Worm (Caenorhabditis elegans) whole organism, L1 larva: ENCODE measurements around the gene cyn-10.

ENCODE experiments used
- C16A3.4 ChIP-seq: fragments of 150-350 bp; optimal IDR thresholded peaks from 2 replicates; lab custom pipeline; 2014; ENCODE audit warnings: missing biosample characterization, missing genetic modification characterization
- C34B4.2 ChIP-seq: sonication (generic microtip); optimal IDR thresholded peaks from 2 replicates; lab custom pipeline; 2017; ENCODE audit warnings: mild to moderate bottlenecking, missing genetic modification characterization, missing compliant biosample characterization
- Y116A8C.19 ChIP-seq: sonication (generic microtip); optimal IDR thresholded peaks from 2 replicates; lab custom pipeline; 2016; ENCODE audit warnings: missing compliant biosample characterization, missing genetic modification characterization, borderline replicate concordance
- aha-1 ChIP-seq: fragments of 150-350 bp; optimal IDR thresholded peaks from 2 replicates; lab custom pipeline; 2014; ENCODE audit warnings: missing biosample characterization, missing genetic modification characterization
- alr-1 ChIP-seq: fragments of 200-800 bp; sonication (Bioruptor generic); optimal IDR thresholded peaks from 2 replicates; lab custom pipeline; 2018; ENCODE audit warnings: borderline replicate concordance, mild to moderate bottlenecking, missing genetic modification characterization, missing compliant biosample characterization
- aly-2 ChIP-seq: fragments of 150-350 bp; optimal IDR thresholded peaks from 2 replicates; lab custom pipeline; 2014; ENCODE audit warnings: missing biosample characterization, missing genetic modification characterization
- ama-1 ChIP-seq: fragments of 150-350 bp; optimal IDR thresholded peaks from 2 replicates; lab custom pipeline; 2014
- ceh-63 ChIP-seq: fragments of 200-800 bp; sonication (Bioruptor generic); optimal IDR thresholded peaks from 2 replicates; lab custom pipeline; 2018; ENCODE audit warnings: mild to moderate bottlenecking, missing genetic modification characterization, missing compliant biosample characterization
- ceh-82 ChIP-seq, 3 experiments: fragments of 150-350 bp in 1 of 3; sonication (generic microtip) in 2 of 3; optimal IDR thresholded peaks; 2 replicates each; lab custom pipeline; 2014 to 2017; ENCODE audit warnings: missing biosample characterization in 3 of 3, missing genetic modification characterization in 3 of 3
- ces-1 ChIP-seq: fragments of 150-350 bp; optimal IDR thresholded peaks from 2 replicates; lab custom pipeline; 2014; ENCODE audit warnings: missing biosample characterization, missing genetic modification reagents, missing genetic modification characterization
- dpl-1 ChIP-seq, 3 experiments: fragments of 150-350 bp in 2 of 3; sonication (generic microtip) in 1 of 3; optimal IDR thresholded peaks; 2 replicates each; lab custom pipeline; 2014 to 2017; ENCODE audit warnings: missing biosample characterization in 3 of 3, missing genetic modification characterization in 3 of 3, missing genetic modification reagents in 3 of 3
- dsc-1 ChIP-seq: sonication (generic microtip); optimal IDR thresholded peaks from 2 replicates; lab custom pipeline; 2016; ENCODE audit warnings: mild to moderate bottlenecking, missing genetic modification characterization, missing compliant biosample characterization
- efl-1 ChIP-seq, 4 experiments: fragments of 150-350 bp; optimal IDR thresholded peaks in 3 of 4; peaks in 1 of 4; 1 replicate in 1 of 4; 2 replicates in 3 of 4; lab custom pipeline; 2014; ENCODE audit warnings: missing biosample characterization in 2 of 4, missing genetic modification characterization in 2 of 4, missing genetic modification reagents in 2 of 4
- egl-27 ChIP-seq, 2 experiments: fragments of 150-350 bp in 1 of 2; sonication (generic microtip); optimal IDR thresholded peaks; 3 replicates each; lab custom pipeline; 2017 to 2018; ENCODE audit warnings: missing biosample characterization in 2 of 2, missing genetic modification characterization in 2 of 2, missing genetic modification reagents in 2 of 2
- elt-2 ChIP-seq: sonication (generic microtip); optimal IDR thresholded peaks from 2 replicates; lab custom pipeline; 2016; ENCODE audit warnings: missing genetic modification characterization, mild to moderate bottlenecking, inconsistent platforms, missing compliant biosample characterization, missing genetic modification reagents
- elt-3 ChIP-seq, 6 experiments: fragments of 150-350 bp in 1 of 6; sonication (generic microtip); optimal IDR thresholded peaks; 2 replicates each; lab custom pipeline; 2017 to 2018; ENCODE audit warnings: missing biosample characterization in 6 of 6, missing genetic modification characterization in 6 of 6, inconsistent platforms in 1 of 6
- ets-5 ChIP-seq: fragments of 200-800 bp; sonication (Bioruptor generic); IDR thresholded peaks from 2 replicates; pipeline ENCODE4 v1.3.6; 2022; ENCODE audit warnings: missing genetic modification characterization, missing compliant biosample characterization
- fkh-10 ChIP-seq: sonication (generic microtip); optimal IDR thresholded peaks from 2 replicates; lab custom pipeline; 2017; ENCODE audit warnings: missing biosample characterization, missing genetic modification reagents, missing genetic modification characterization
- fkh-8 ChIP-seq: sonication (generic microtip); optimal IDR thresholded peaks from 2 replicates; lab custom pipeline; 2016; ENCODE audit warnings: mild to moderate bottlenecking, missing genetic modification characterization, missing compliant biosample characterization
- grh-1 ChIP-seq: fragments of 200-800 bp; sonication (Bioruptor generic); IDR thresholded peaks from 2 replicates; pipeline ENCODE4 v1.3.6; 2022; ENCODE audit warnings: missing genetic modification reagents, missing genetic modification characterization, missing compliant biosample characterization
- hlh-17 ChIP-seq: fragments of 200-800 bp; sonication (Bioruptor generic); optimal IDR thresholded peaks from 2 replicates; lab custom pipeline; 2018; ENCODE audit warnings: missing genetic modification characterization, mild to moderate bottlenecking, missing compliant biosample characterization, moderate library complexity, borderline replicate concordance
- hpl-2 ChIP-seq: fragments of 150-350 bp; optimal IDR thresholded peaks from 2 replicates; lab custom pipeline; 2014; ENCODE audit warnings: missing biosample characterization, missing genetic modification reagents, missing genetic modification characterization
- irx-1 ChIP-seq: sonication (generic microtip); optimal IDR thresholded peaks from 2 replicates; lab custom pipeline; 2016; ENCODE audit warnings: missing genetic modification characterization, missing compliant biosample characterization
- jun-1 ChIP-seq: fragments of 150-350 bp; optimal IDR thresholded peaks from 2 replicates; lab custom pipeline; 2014; ENCODE audit warnings: missing biosample characterization, missing genetic modification reagents, missing genetic modification characterization
- lin-13 ChIP-seq: fragments of 150-350 bp; optimal IDR thresholded peaks from 2 replicates; lab custom pipeline; 2014; ENCODE audit warnings: missing biosample characterization, missing genetic modification reagents, missing genetic modification characterization
- lin-35 ChIP-seq, 2 experiments: fragments of 150-350 bp; optimal IDR thresholded peaks; 2 replicates each; lab custom pipeline; 2014; ENCODE audit warnings: missing biosample characterization in 2 of 2, missing genetic modification characterization in 2 of 2, missing genetic modification reagents in 2 of 2
- lsy-2 ChIP-seq, 2 experiments: fragments of 150-350 bp; optimal IDR thresholded peaks; 2 replicates each; lab custom pipeline; 2014; ENCODE audit warnings: missing biosample characterization in 2 of 2, missing genetic modification characterization in 2 of 2
- mab-9 ChIP-seq: fragments of 200-800 bp; sonication (Bioruptor generic); IDR thresholded peaks from 2 replicates; pipeline ENCODE4 v1.3.6; 2022; ENCODE audit warnings: missing genetic modification reagents, missing genetic modification characterization, missing compliant biosample characterization
- mdl-1 ChIP-seq, 2 experiments: fragments of 150-350 bp; optimal IDR thresholded peaks; 2 replicates each; lab custom pipeline; 2014 to 2017; ENCODE audit warnings: missing biosample characterization in 2 of 2, missing genetic modification characterization in 2 of 2, inconsistent platforms in 1 of 2
- mep-1 ChIP-seq: fragments of 150-350 bp; optimal IDR thresholded peaks from 2 replicates; lab custom pipeline; 2014; ENCODE audit warnings: missing biosample characterization, missing genetic modification characterization
- nhr-19 ChIP-seq: fragments of 200-800 bp; sonication (Bioruptor generic); conservative IDR thresholded peaks from 2 replicates; pipeline ENCODE4 v1.3.6; 2022; ENCODE audit warnings: missing genetic modification characterization, missing compliant biosample characterization
- nhr-28 ChIP-seq: fragments of 150-350 bp; optimal IDR thresholded peaks from 2 replicates; lab custom pipeline; 2014; ENCODE audit warnings: missing biosample characterization, missing genetic modification characterization
- nhr-47 ChIP-seq: sonication (generic microtip); optimal IDR thresholded peaks from 2 replicates; lab custom pipeline; 2016; ENCODE audit warnings: mild to moderate bottlenecking, missing genetic modification characterization, moderate library complexity, missing compliant biosample characterization
- nhr-76 ChIP-seq: sonication (generic microtip); optimal IDR thresholded peaks from 2 replicates; lab custom pipeline; 2017; ENCODE audit warnings: missing biosample characterization, missing genetic modification characterization
- nhr-84 ChIP-seq: sonication (generic microtip); optimal IDR thresholded peaks from 2 replicates; lab custom pipeline; 2017; ENCODE audit warnings: missing biosample characterization, missing genetic modification characterization
- nhr-85 ChIP-seq: sonication (generic microtip); peaks from one replicate; lab custom pipeline; 2016; ENCODE audit warnings: missing genetic modification characterization, inconsistent platforms, missing compliant biosample characterization
- nhr-90 ChIP-seq: sonication (generic microtip); optimal IDR thresholded peaks from 2 replicates; lab custom pipeline; 2016; ENCODE audit warnings: mild to moderate bottlenecking, missing genetic modification characterization, missing compliant biosample characterization; ENCODE audit not compliant: poor library complexity
- pqm-1 ChIP-seq: sonication (generic microtip); optimal IDR thresholded peaks from 3 replicates; lab custom pipeline; 2017; ENCODE audit warnings: missing biosample characterization, missing genetic modification characterization
- skn-1 ChIP-seq: fragments of 150-350 bp; optimal IDR thresholded peaks from 2 replicates; lab custom pipeline; 2014; ENCODE audit warnings: missing biosample characterization, missing genetic modification characterization
- sptf-1 ChIP-seq: fragments of 150-350 bp; optimal IDR thresholded peaks from 2 replicates; lab custom pipeline; 2014; ENCODE audit warnings: missing biosample characterization, missing genetic modification characterization
- sup-37 ChIP-seq: fragments of 200-800 bp; sonication (Bioruptor generic); optimal IDR thresholded peaks from 2 replicates; lab custom pipeline; 2018; ENCODE audit warnings: mild to moderate bottlenecking, missing genetic modification characterization, missing compliant biosample characterization
- swsn-7 ChIP-seq: sonication (generic microtip); optimal IDR thresholded peaks from 2 replicates; lab custom pipeline; 2016; ENCODE audit warnings: missing genetic modification characterization, missing compliant biosample characterization
- tlp-1 ChIP-seq: fragments of 150-350 bp; optimal IDR thresholded peaks from 2 replicates; lab custom pipeline; 2014; ENCODE audit warnings: missing biosample characterization, missing genetic modification characterization
- unc-130 ChIP-seq: fragments of 150-350 bp; optimal IDR thresholded peaks from 2 replicates; lab custom pipeline; 2017; ENCODE audit warnings: missing biosample characterization, missing genetic modification characterization, inconsistent platforms
- unc-86 ChIP-seq: sonication (generic microtip); optimal IDR thresholded peaks from 2 replicates; lab custom pipeline; 2016; ENCODE audit warnings: missing genetic modification characterization, missing compliant biosample characterization
- unc-98 ChIP-seq: fragments of 200-800 bp; sonication (Bioruptor generic); IDR thresholded peaks from 2 replicates; pipeline ENCODE4 v1.3.6; 2022; ENCODE audit warnings: missing genetic modification characterization, missing compliant biosample characterization
- vab-15 ChIP-seq: sonication (generic microtip); optimal IDR thresholded peaks from 2 replicates; lab custom pipeline; 2017; ENCODE audit warnings: missing genotype, mild to moderate bottlenecking, missing genetic modification characterization, missing compliant biosample characterization
- zag-1 ChIP-seq: fragments of 150-350 bp; optimal IDR thresholded peaks from 2 replicates; lab custom pipeline; 2014; ENCODE audit warnings: missing biosample characterization, missing genetic modification characterization
- zip-4 ChIP-seq: fragments of 200-800 bp; sonication (Bioruptor generic); optimal IDR thresholded peaks from 2 replicates; lab custom pipeline; 2018; ENCODE audit warnings: mild to moderate bottlenecking, missing genetic modification characterization, moderate library complexity, missing compliant biosample characterization
- ztf-11 ChIP-seq, 2 experiments: sonication (generic microtip); optimal IDR thresholded peaks; 2 replicates each; lab custom pipeline; 2016 to 2017; ENCODE audit warnings: missing genetic modification characterization in 2 of 2, missing biosample characterization in 1 of 2, missing compliant biosample characterization in 1 of 2
- ztf-4 ChIP-seq: fragments of 150-350 bp; optimal IDR thresholded peaks from 2 replicates; lab custom pipeline; 2014; ENCODE audit warnings: missing biosample characterization, missing genetic modification characterization

cyn-10 gene

DNA sequence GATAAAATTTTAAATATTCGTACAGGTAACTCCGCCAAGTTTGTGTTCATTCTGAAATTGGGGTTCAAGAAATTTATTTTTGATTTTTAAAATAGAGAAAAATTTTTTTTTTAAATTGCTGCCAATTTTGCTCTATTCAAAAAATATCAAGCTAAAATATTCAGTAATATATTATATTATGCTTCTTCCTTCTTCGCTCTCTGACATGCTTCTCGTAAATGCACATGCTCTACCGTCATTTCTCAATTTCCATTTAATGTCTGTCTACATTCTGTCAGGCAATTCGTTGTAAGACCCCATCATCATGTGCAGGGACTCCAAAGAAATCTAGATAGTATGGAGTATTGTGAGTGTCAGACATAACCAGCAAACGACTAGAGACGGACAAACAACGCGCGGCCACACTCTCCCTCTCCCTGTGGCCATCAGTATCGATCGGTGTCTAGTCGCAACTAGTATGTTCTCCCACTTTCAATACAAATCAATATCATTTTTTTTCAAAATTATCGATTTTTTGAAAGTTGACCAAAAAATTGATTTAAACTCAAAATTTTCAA lies 38.2 kb upstream of the cyn-10 start, which contains the start of the genes malt-1 and ceh-38:
Gene malt-1 (minus strand): TSS at position 51 of the 557 bp plus-strand sequence.
Gene ceh-38 (plus strand): TSS at position 277 of the 557 bp plus-strand sequence.
- TF ChIP-seq aly-2 (peak; percentile 71), nhr-19 (GFP tag; lab: Robert Waterston, UW) (peak; percentile 92), irx-1 (tag; lab: Kevin White, UChicago) (peak; percentile 93), nhr-47 (tag; lab: Kevin White, UChicago) (peak; percentile 96), dsc-1 (tag; lab: Kevin White, UChicago) (peak; percentile 92), zip-4 (GFP tag; lab: Kevin White, UChicago) (peak; percentile 66), elt-2 (tag; lab: Kevin White, UChicago) (peak; percentile 86), unc-98 (GFP tag; lab: Robert Waterston, UW) (0 out of 2 replicates have a peak, but pooled peaks have one; percentile 4), ceh-82 (tag; optimal IDR thresholded peaks at IDR 0.05; lab: Kevin White, UChicago) (peak; percentile 81 to 94 (median 84)), unc-86 (tag; lab: Kevin White, UChicago) (peak; percentile 97), nhr-28 (no peak), ztf-4 (tag; lab: Kevin White, UChicago) (peak; percentile 94), C16A3.4 (peak; percentile 97), ceh-63 (peak; percentile 84), mab-9 (peak; percentile 80), grh-1 (GFP tag; lab: Robert Waterston, UW) (peak; percentile 76), dpl-1 (GFP tag; optimal IDR thresholded peaks at IDR 0.05; lab: Kevin White, UChicago) (peak; percentile 76 to 85 (median 84)), nhr-90 (peak; percentile 89), hlh-17 (no peak), efl-1 (optimal IDR thresholded peaks at IDR 0.05; lab: Kevin White, UChicago) (peak; percentile 90 to 94), efl-1 (GFP tag; optimal IDR thresholded peaks at IDR 0.05 in 1 of 2; lab: Kevin White, UChicago) (peak; percentile 77 to 98), vab-15 (peak; percentile 78), nhr-84 (tag; lab: Kevin White, UChicago) (no peak), skn-1 (tag; lab: Kevin White, UChicago) (peak; percentile 93), unc-130 (tag; lab: Kevin White, UChicago) (peak; percentile 32), pqm-1 (tag; lab: Kevin White, UChicago) (no peak), ama-1 (peak; percentile 81), ets-5 (GFP tag; lab: Robert Waterston, UW) (no peak), ztf-11 (tag; optimal IDR thresholded peaks at IDR 0.05; lab: Kevin White, UChicago) (peak in 1 of 2 experiments; percentile 87), alr-1 (tag; lab: Kevin White, UChicago) (no peak), jun-1 (peak; percentile 92), C34B4.2 (tag; lab: Kevin White, UChicago) (no peak), lsy-2 (tag; optimal IDR thresholded peaks at IDR 0.05; lab: Kevin White, UChicago) (peak; percentile 96 to 98), fkh-8 (peak; percentile 97), sup-37 (GFP tag; lab: Kevin White, UChicago) (peak; percentile 74), aha-1 (peak; percentile 85), sptf-1 (tag; lab: Kevin White, UChicago) (no peak), lin-13 (GFP tag; lab: Kevin White, UChicago) (peak; percentile 96), mep-1 (tag; lab: Kevin White, UChicago) (peak; percentile 97), swsn-7 (tag; lab: Kevin White, UChicago) (peak; percentile 95), nhr-76 (tag; lab: Kevin White, UChicago) (no peak), mdl-1 (tag; optimal IDR thresholded peaks at IDR 0.05; lab: Kevin White, UChicago) (peak; percentile 77 to 97), lin-35 (GFP tag; optimal IDR thresholded peaks at IDR 0.05; lab: Kevin White, UChicago) (peak; percentile 88 to 92), nhr-85 (tag; lab: Kevin White, UChicago) (peak; percentile 97), Y116A8C.19 (tag; lab: Kevin White, UChicago) (no peak), ces-1 (GFP tag; lab: Kevin White, UChicago) (no peak), elt-3 (tag; optimal IDR thresholded peaks at IDR 0.05; lab: Kevin White, UChicago) (peak in 3 of 6 experiments; percentile 19 to 76 (median 75)), tlp-1 (tag; lab: Kevin White, UChicago) (no peak), zag-1 (peak; percentile 96), hpl-2 (GFP tag; lab: Kevin White, UChicago) (peak; percentile 67), fkh-10 (peak; percentile 84), egl-27 (tag; optimal IDR thresholded peaks at IDR 0.05; lab: Kevin White, UChicago) (peak; percentile 65 to 82)
